Worm (Caenorhabditis elegans) whole organism, L3 larva: ENCODE measurements around the gene Y7A5A.5.

Experiments
- R02D3.7 ChIP-seq: fragments of 150-350 bp; optimal IDR thresholded peaks from 2 replicates; lab custom pipeline; 2014; ENCODE audit warnings: missing biosample characterization, missing genetic modification characterization
- daf-12 ChIP-seq: fragments of 150-350 bp; optimal IDR thresholded peaks from 2 replicates; lab custom pipeline; 2014; ENCODE audit warnings: missing biosample characterization, missing genetic modification reagents, missing genetic modification characterization
- elt-1 ChIP-seq: fragments of 150-350 bp; optimal IDR thresholded peaks from 2 replicates; lab custom pipeline; 2014; ENCODE audit warnings: missing biosample characterization, missing genetic modification characterization
- fos-1 ChIP-seq: fragments of 150-350 bp; optimal IDR thresholded peaks from 2 replicates; lab custom pipeline; 2014; ENCODE audit warnings: missing biosample characterization, missing genetic modification characterization
- jun-1 ChIP-seq: fragments of 150-350 bp; optimal IDR thresholded peaks from 2 replicates; lab custom pipeline; 2014; ENCODE audit warnings: missing biosample characterization, missing genetic modification reagents, missing genetic modification characterization
- mdl-1 ChIP-seq: fragments of 150-350 bp; optimal IDR thresholded peaks from 2 replicates; lab custom pipeline; 2014; ENCODE audit warnings: missing biosample characterization, missing genetic modification characterization
- nhr-237 ChIP-seq: fragments of 150-350 bp; optimal IDR thresholded peaks from 2 replicates; lab custom pipeline; 2014; ENCODE audit warnings: missing biosample characterization, missing genetic modification characterization
- nhr-77 ChIP-seq: fragments of 150-350 bp; optimal IDR thresholded peaks from 2 replicates; lab custom pipeline; 2014; ENCODE audit warnings: missing biosample characterization, missing genetic modification characterization
- zag-1 ChIP-seq: fragments of 150-350 bp; optimal IDR thresholded peaks from 2 replicates; lab custom pipeline; 2014; ENCODE audit warnings: missing biosample characterization, missing genetic modification characterization

DNA sequence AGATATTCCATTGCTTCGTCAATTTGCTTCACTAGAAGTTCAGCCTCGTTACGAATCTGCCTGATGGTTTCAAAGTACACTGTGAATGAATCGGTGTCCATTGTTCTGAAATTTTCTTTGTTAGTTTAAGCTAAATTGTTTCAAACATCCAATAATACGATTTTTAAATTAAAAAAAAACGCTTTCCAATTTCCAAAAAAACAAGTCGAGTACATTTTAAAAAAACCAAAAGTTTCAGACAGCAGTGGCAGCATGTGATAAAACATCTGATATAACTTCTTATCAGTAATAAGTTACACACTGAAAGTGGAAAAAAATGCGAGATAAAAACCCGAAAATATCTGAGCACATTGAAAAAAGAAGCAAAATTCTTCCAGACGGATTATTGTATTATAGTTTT lies 13.0 kb upstream of the Y7A5A.5 start, which contains the start of gene Y7A5A.6:
- TF ChIP-seq R02D3.7 (tag; lab: Kevin White, UChicago): no peak
- no peak for TF ChIP-seq nhr-237 (tag; lab: Kevin White, UChicago)
- no peak for TF ChIP-seq jun-1 (tag; lab: Kevin White, UChicago)
- TF ChIP-seq nhr-77 (tag; lab: Kevin White, UChicago): no peak
- no peak for TF ChIP-seq daf-12 (tag; lab: Kevin White, UChicago)
- no peak for TF ChIP-seq fos-1 (tag; lab: Kevin White, UChicago)
- TF ChIP-seq zag-1 (tag; lab: Kevin White, UChicago): no peak
- TF ChIP-seq elt-1 (tag; lab: Kevin White, UChicago): no peak
- TF ChIP-seq mdl-1 (tag; lab: Kevin White, UChicago): no peak
